Fruit fly (Drosophila melanogaster) whole organism, prepupa: Measurements from ENCODE around the gene CG42833.

Experiments used
- CG34406 ChIP-seq: fragments of 200-800 bp; sonication (Bioruptor generic); optimal IDR thresholded peaks from 3 replicates; lab custom pipeline; 2016; ENCODE audit warnings: missing biosample characterization, missing genetic modification characterization
- Eip93F ChIP-seq: fragments of 200-800 bp; sonication (Bioruptor generic); optimal IDR thresholded peaks from 2 replicates; lab custom pipeline; 2016; ENCODE audit warnings: missing biosample characterization, mild to moderate bottlenecking, missing genetic modification characterization
- vri ChIP-seq: fragments of 200-800 bp; sonication (Bioruptor generic); optimal IDR thresholded peaks from 3 replicates; lab custom pipeline; 2016; ENCODE audit warnings: missing biosample characterization, mild to moderate bottlenecking, missing genetic modification characterization

DNA sequence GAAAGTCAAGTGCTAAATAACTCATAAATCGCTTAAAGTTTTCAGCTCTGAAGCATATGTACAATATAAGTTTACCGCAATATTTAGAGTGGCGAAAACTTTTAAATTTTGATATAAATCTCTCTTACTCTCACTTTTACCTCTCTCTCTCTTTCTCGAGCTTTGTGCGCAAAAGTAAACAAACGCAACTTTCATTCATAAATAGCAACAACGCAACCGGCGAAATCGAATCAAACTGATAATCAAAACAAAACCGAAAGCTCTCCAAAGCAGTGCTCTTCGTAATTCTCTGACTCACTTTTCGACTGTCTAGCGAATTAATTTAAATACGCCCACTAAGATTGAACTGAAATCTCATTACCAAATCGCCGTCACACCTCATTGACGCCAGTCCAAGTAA is 14.0 kb upstream of the CG42833 start:
- TF ChIP-seq CG34406 (GFP tag; lab: Kevin White, UChicago) (no peak), Eip93F (no peak), vri (no peak)
